Fruit fly (Drosophila melanogaster) whole organism, prepupa: ENCODE measurements around the gene rempA.

Source experiments
- Blimp-1 ChIP-seq: fragments of 200-800 bp; sonication (Bioruptor generic); optimal IDR thresholded peaks from 3 replicates; lab custom pipeline; 2017; ENCODE audit warnings: missing biosample characterization, missing genetic modification characterization, mild to moderate bottlenecking, moderate library complexity, missing genetic modification reagents
- CG10631 ChIP-seq: fragments of 200-800 bp; sonication (Bioruptor generic); optimal IDR thresholded peaks from 2 replicates; lab custom pipeline; 2016; ENCODE audit warnings: missing biosample characterization, missing genetic modification characterization
- CG10669 ChIP-seq: fragments of 200-800 bp; sonication (Bioruptor generic); optimal IDR thresholded peaks from 3 replicates; lab custom pipeline; 2018; ENCODE audit warnings: missing biosample characterization, mild to moderate bottlenecking, missing genetic modification characterization, moderate library complexity
- CG11294 ChIP-seq: fragments of 200-800 bp; sonication (Bioruptor generic); IDR thresholded peaks from 2 replicates; pipeline ENCODE4 v1.3.6; 2022; ENCODE audit warnings: missing biosample characterization, missing genetic modification characterization
- CG11762 ChIP-seq: fragments of 200-800 bp; sonication (Bioruptor generic); optimal IDR thresholded peaks from 3 replicates; lab custom pipeline; 2016; ENCODE audit warnings: missing biosample characterization, missing genetic modification characterization; ENCODE audit not compliant: insufficient read depth
- CG11902 ChIP-seq: fragments of 200-800 bp; sonication (Bioruptor generic); optimal IDR thresholded peaks from 3 replicates; lab custom pipeline; 2016; ENCODE audit warnings: missing biosample characterization, missing genetic modification characterization
- CG15336 ChIP-seq: fragments of 200-800 bp; sonication (Bioruptor generic); IDR thresholded peaks from 2 replicates; pipeline ENCODE4 v1.3.6; 2022; ENCODE audit warnings: missing biosample characterization, missing genetic modification characterization
- CG1621 ChIP-seq: fragments of 200-800 bp; sonication (Bioruptor generic); optimal IDR thresholded peaks from 3 replicates; lab custom pipeline; 2018; ENCODE audit warnings: missing biosample characterization, mild to moderate bottlenecking, missing genetic modification characterization
- CG16779 ChIP-seq: fragments of 200-800 bp; sonication (Bioruptor generic); optimal IDR thresholded peaks from 3 replicates; lab custom pipeline; 2017; ENCODE audit warnings: missing biosample characterization, mild to moderate bottlenecking, missing genetic modification characterization
- CG3032 ChIP-seq: fragments of 200-800 bp; optimal IDR thresholded peaks from 2 replicates; lab custom pipeline; 2019; ENCODE audit warnings: missing biosample characterization, mild to moderate bottlenecking, missing genetic modification characterization, moderate library complexity
- CG31627 ChIP-seq: fragments of 200-800 bp; sonication (Bioruptor generic); optimal IDR thresholded peaks from 3 replicates; lab custom pipeline; 2016; ENCODE audit warnings: missing biosample characterization, missing genetic modification characterization
- CG32006 ChIP-seq: fragments of 200-800 bp; sonication (Bioruptor generic); optimal IDR thresholded peaks from 3 replicates; lab custom pipeline; 2017; ENCODE audit warnings: missing biosample characterization, mild to moderate bottlenecking, missing genetic modification characterization
- CG6792 ChIP-seq: fragments of 200-800 bp; sonication (Bioruptor generic); optimal IDR thresholded peaks from 3 replicates; lab custom pipeline; 2016; ENCODE audit warnings: missing biosample characterization, missing genetic modification characterization
- CG6808 ChIP-seq: fragments of 200-800 bp; sonication (Bioruptor generic); optimal IDR thresholded peaks from 3 replicates; lab custom pipeline; 2017; ENCODE audit warnings: missing biosample characterization, missing genetic modification characterization, mild to moderate bottlenecking, moderate library complexity, missing genetic modification reagents
- CG6854 ChIP-seq: fragments of 200-800 bp; sonication (Bioruptor generic); optimal IDR thresholded peaks from 2 replicates; lab custom pipeline; 2017; ENCODE audit warnings: missing biosample characterization, mild to moderate bottlenecking, missing genetic modification characterization
- CG7368 ChIP-seq: fragments of 200-800 bp; sonication (Bioruptor generic); optimal IDR thresholded peaks from 3 replicates; lab custom pipeline; 2016; ENCODE audit warnings: missing biosample characterization, missing genetic modification characterization
- CG8319 ChIP-seq: fragments of 200-800 bp; sonication (Bioruptor generic); optimal IDR thresholded peaks from 3 replicates; lab custom pipeline; 2016; ENCODE audit warnings: missing biosample characterization, missing genetic modification characterization
- CG8632 ChIP-seq: fragments of 200-800 bp; sonication (Bioruptor generic); optimal IDR thresholded peaks from 3 replicates; lab custom pipeline; 2016; ENCODE audit warnings: missing biosample characterization, missing genetic modification characterization
- CG9139 ChIP-seq: fragments of 200-800 bp; sonication (Bioruptor generic); optimal IDR thresholded peaks from 3 replicates; lab custom pipeline; 2017; ENCODE audit warnings: missing biosample characterization, mild to moderate bottlenecking, missing genetic modification characterization
- Eip75B ChIP-seq: fragments of 200-800 bp; sonication (Bioruptor generic); optimal IDR thresholded peaks from 3 replicates; lab custom pipeline; 2016; ENCODE audit warnings: missing biosample characterization, missing genetic modification characterization
- Eip78C ChIP-seq: fragments of 200-800 bp; sonication (Bioruptor generic); peaks from one replicate; lab custom pipeline; 2016; ENCODE audit warnings: missing biosample characterization, missing genetic modification characterization
- Eip93F ChIP-seq: fragments of 200-800 bp; sonication (Bioruptor generic); optimal IDR thresholded peaks from 2 replicates; lab custom pipeline; 2016; ENCODE audit warnings: missing biosample characterization, mild to moderate bottlenecking, missing genetic modification characterization
- Ets21C ChIP-seq: fragments of 200-800 bp; sonication (Bioruptor generic); optimal IDR thresholded peaks from 3 replicates; lab custom pipeline; 2016; ENCODE audit warnings: missing biosample characterization, missing genetic modification characterization
- Ets96B ChIP-seq: fragments of 200-800 bp; optimal IDR thresholded peaks from 2 replicates; lab custom pipeline; 2019; ENCODE audit warnings: missing biosample characterization, mild to moderate bottlenecking, missing genetic modification characterization, moderate library complexity
- Hr38 ChIP-seq: sonication (Bioruptor generic); optimal IDR thresholded peaks from 2 replicates; lab custom pipeline; 2016; ENCODE audit warnings: missing biosample characterization, missing genetic modification characterization
- Hr39 ChIP-seq: fragments of 200-800 bp; sonication (Bioruptor generic); optimal IDR thresholded peaks from 2 replicates; lab custom pipeline; 2016; ENCODE audit warnings: missing biosample characterization, missing genetic modification characterization
- Lpt ChIP-seq: fragments of 200-800 bp; sonication (Bioruptor generic); optimal IDR thresholded peaks from 3 replicates; lab custom pipeline; 2016; ENCODE audit warnings: missing biosample characterization, missing genetic modification characterization
- Met ChIP-seq: fragments of 200-800 bp; sonication (Bioruptor generic); optimal IDR thresholded peaks from 3 replicates; lab custom pipeline; 2016; ENCODE audit warnings: missing biosample characterization, missing genetic modification characterization
- OdsH ChIP-seq: fragments of 200-800 bp; sonication (Bioruptor generic); optimal IDR thresholded peaks from 3 replicates; lab custom pipeline; 2016; ENCODE audit warnings: missing biosample characterization, missing genetic modification characterization
- Sox102F ChIP-seq: fragments of 200-800 bp; sonication (Bioruptor generic); optimal IDR thresholded peaks from 2 replicates; lab custom pipeline; 2016; ENCODE audit warnings: missing biosample characterization, mild to moderate bottlenecking, missing genetic modification characterization
- Sox15 ChIP-seq: fragments of 200-800 bp; sonication (Bioruptor generic); optimal IDR thresholded peaks from 3 replicates; lab custom pipeline; 2016; ENCODE audit warnings: missing biosample characterization, missing genetic modification characterization
- achi ChIP-seq: fragments of 200-800 bp; sonication (Bioruptor generic); optimal IDR thresholded peaks from 3 replicates; lab custom pipeline; 2016; ENCODE audit warnings: missing biosample characterization, missing genetic modification characterization
- cyc ChIP-seq: fragments of 200-800 bp; sonication (Bioruptor generic); optimal IDR thresholded peaks from 3 replicates; lab custom pipeline; 2016; ENCODE audit warnings: missing biosample characterization, missing genetic modification characterization
- dac ChIP-seq: fragments of 200-800 bp; sonication (Bioruptor generic); optimal IDR thresholded peaks from 2 replicates; lab custom pipeline; 2017; ENCODE audit warnings: missing biosample characterization, mild to moderate bottlenecking, missing genetic modification characterization
- fd59A ChIP-seq: fragments of 200-800 bp; sonication (Bioruptor generic); optimal IDR thresholded peaks from 2 replicates; lab custom pipeline; 2017; ENCODE audit warnings: missing biosample characterization, mild to moderate bottlenecking, missing genetic modification characterization, missing genetic modification reagents
- fd85E ChIP-seq: fragments of 200-800 bp; sonication (Bioruptor generic); optimal IDR thresholded peaks from 3 replicates; lab custom pipeline; 2016; ENCODE audit warnings: missing biosample characterization, missing genetic modification characterization
- fkh ChIP-seq: fragments of 200-800 bp; sonication (Bioruptor generic); optimal IDR thresholded peaks from 3 replicates; lab custom pipeline; 2017; ENCODE audit warnings: missing biosample characterization, mild to moderate bottlenecking, missing genetic modification characterization, moderate library complexity
- net ChIP-seq: fragments of 200-800 bp; sonication (Bioruptor generic); optimal IDR thresholded peaks from 3 replicates; lab custom pipeline; 2016; ENCODE audit warnings: missing biosample characterization, missing genetic modification characterization
- pdm3 ChIP-seq: fragments of 200-800 bp; sonication (Bioruptor generic); optimal IDR thresholded peaks from 3 replicates; lab custom pipeline; 2016; ENCODE audit warnings: missing biosample characterization, missing genetic modification characterization
- ss ChIP-seq, 2 experiments: fragments of 200-800 bp; sonication (Bioruptor generic); optimal IDR thresholded peaks; 2 replicates in 1 of 2; 3 replicates in 1 of 2; lab custom pipeline; 2017 to 2018; ENCODE audit warnings: mild to moderate bottlenecking in 2 of 2, missing biosample characterization in 2 of 2, missing genetic modification characterization in 2 of 2, moderate library complexity in 1 of 2
- svp ChIP-seq: fragments of 200-800 bp; sonication (Bioruptor generic); peaks from one replicate; lab custom pipeline; 2016; ENCODE audit warnings: missing biosample characterization, missing genetic modification characterization
- vri ChIP-seq: fragments of 200-800 bp; sonication (Bioruptor generic); optimal IDR thresholded peaks from 3 replicates; lab custom pipeline; 2016; ENCODE audit warnings: missing biosample characterization, mild to moderate bottlenecking, missing genetic modification characterization

The rempA gene

dm6 chr2L:591511-591910, 31.4 kb upstream of the rempA start:
- TF ChIP-seq CG16779 = no peak
- TF ChIP-seq fkh (GFP tag; lab: Kevin White, UChicago) = peak; percentile 6

- no peak for TF ChIP-seq CG6792
- no peak for TF ChIP-seq CG10631 (GFP tag; lab: Kevin White, UChicago)
- TF ChIP-seq Ets96B (tag; lab: Kevin White, UChicago) = no peak
- TF ChIP-seq CG11762 (GFP tag; lab: Kevin White, UChicago) = no peak
- no peak for TF ChIP-seq CG6808
- TF ChIP-seq fd85E (GFP tag; lab: Kevin White, UChicago) = no peak
- TF ChIP-seq CG32006 (GFP tag; lab: Kevin White, UChicago) = no peak
- TF ChIP-seq vri (GFP tag; lab: Kevin White, UChicago) = no peak
- no peak for TF ChIP-seq CG1621
- TF ChIP-seq Eip75B (GFP tag; lab: Kevin White, UChicago) = no peak
- TF ChIP-seq CG11902 (GFP tag; lab: Kevin White, UChicago) = no peak
Observed at dm6 chr2L:585268-585667, 25.2 kb upstream of the rempA start.

- TF ChIP-seq CG11762 (GFP tag; lab: Kevin White, UChicago) (no peak), OdsH (GFP tag; lab: Kevin White, UChicago) (no peak), CG31627 (GFP tag; lab: Kevin White, UChicago) (no peak), dac (GFP tag; lab: Kevin White, UChicago) (no peak), Eip93F (no peak), fd59A (GFP tag; lab: Kevin White, UChicago) (no peak), CG3032 (tag; lab: Kevin White, UChicago) (no peak), Eip78C (GFP tag; lab: Kevin White, UChicago) (no peak), cyc (GFP tag; lab: Kevin White, UChicago) (no peak), Sox102F (GFP tag; lab: Kevin White, UChicago) (no peak), CG11294 (GFP tag; lab: Robert Waterston, UW) (no peak), pdm3 (GFP tag; lab: Kevin White, UChicago) (no peak), CG16779 (no peak), CG15336 (no peak), Hr39 (GFP tag; lab: Kevin White, UChicago) (no peak), CG10631 (GFP tag; lab: Kevin White, UChicago) (no peak), Lpt (GFP tag; lab: Kevin White, UChicago) (no peak), CG6808 (no peak), vri (GFP tag; lab: Kevin White, UChicago) (no peak)
Observed at dm6 chr2L:577186-577585, 17.1 kb upstream of the rempA start, which contains the start of gene Pph13. Gene Pph13 (plus strand): TSS chr2L:577486.

dm6 chr2L:576559-577184, 16.6 kb upstream of the rempA start, which contains the start of gene Ptth:
Gene Ptth (minus strand): TSS chr2L:576896.
- TF ChIP-seq Ets21C (GFP tag; lab: Kevin White, UChicago) = no peak
- no peak for TF ChIP-seq Eip78C (GFP tag; lab: Kevin White, UChicago)
- no peak for TF ChIP-seq net (GFP tag; lab: Kevin White, UChicago)
- no peak for TF ChIP-seq fd85E (GFP tag; lab: Kevin White, UChicago)
- no peak for TF ChIP-seq Met
- TF ChIP-seq Hr38 = no peak
- TF ChIP-seq CG6854 (GFP tag; lab: Kevin White, UChicago) = no peak
- peak; percentile 94 for TF ChIP-seq svp (GFP tag; lab: Kevin White, UChicago)

dm6 chr2L:574226-574625, 14.1 kb upstream of the rempA start, which contains the start of the genes Ipk2 and cold:
Gene Ipk2 (minus strand): TSS chr2L:574264.
Gene cold (plus strand): TSS chr2L:574291.
- TF ChIP-seq CG32006 (GFP tag; lab: Kevin White, UChicago) (no peak), achi (GFP tag; lab: Kevin White, UChicago) (peak; percentile 81), CG11902 (GFP tag; lab: Kevin White, UChicago) (no peak), CG7368 (GFP tag; lab: Kevin White, UChicago) (no peak), CG10669 (no peak), svp (GFP tag; lab: Kevin White, UChicago) (peak; percentile 91), cyc (GFP tag; lab: Kevin White, UChicago) (peak; percentile 83), CG8632 (GFP tag; lab: Kevin White, UChicago) (no peak), fkh (GFP tag; lab: Kevin White, UChicago) (peak; percentile 96), CG8319 (GFP tag; lab: Kevin White, UChicago) (no peak), Hr38 (no peak), vri (GFP tag; lab: Kevin White, UChicago) (no peak), Eip93F (peak; percentile 45), CG3032 (tag; lab: Kevin White, UChicago) (peak; percentile 80), pdm3 (GFP tag; lab: Kevin White, UChicago) (no peak), dac (GFP tag; lab: Kevin White, UChicago) (no peak), Sox15 (GFP tag; lab: Kevin White, UChicago) (peak; percentile 74), Blimp-1 (GFP tag; lab: Kevin White, UChicago) (peak; percentile 47), CG9139 (GFP tag; lab: Kevin White, UChicago) (no peak), ss (GFP tag; optimal IDR thresholded peaks at IDR 0.05; lab: Kevin White, UChicago) (no peak), Hr39 (GFP tag; lab: Kevin White, UChicago) (peak; percentile 82), net (GFP tag; lab: Kevin White, UChicago) (no peak)
